Fruit fly (Drosophila melanogaster): Measurements from ENCODE around the gene Hipk.

DNA sequence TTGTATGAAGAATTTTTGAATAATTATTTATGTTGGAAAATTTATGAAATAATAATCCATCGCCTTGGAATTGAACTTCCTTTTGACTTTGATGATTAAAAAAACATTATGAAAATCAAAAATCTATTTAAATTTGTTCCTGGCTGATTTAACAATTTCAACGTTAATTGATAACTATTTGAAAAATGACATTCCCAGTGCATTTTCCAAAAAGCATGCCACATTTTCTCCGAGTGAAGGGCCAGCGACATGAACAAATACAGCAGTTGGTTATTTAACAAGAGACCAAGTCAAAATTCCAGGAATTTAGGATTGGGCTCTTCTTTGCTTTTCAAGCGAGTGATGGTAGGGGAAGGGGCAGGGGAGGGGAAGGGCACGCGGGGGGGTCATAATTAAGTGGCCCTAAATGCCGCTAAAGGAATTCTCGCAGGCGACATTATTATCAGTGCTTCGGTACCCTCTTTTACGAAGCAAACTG, 79.5 kb downstream of the Hipk start:
- TF ChIP-seq CG8478 (optimal IDR thresholded peaks at IDR 0.05) (no peak), CTCF (optimal IDR thresholded peaks at IDR 0.05) (no peak)
